Worm (Caenorhabditis elegans) whole organism, young adult: ENCODE results near the gene T01C1.4.
A peak's percentile ranks its signal among the peaks of the same experiment; 100 is the strongest.

Experiments used
- B0336.3 ChIP-seq: fragments of 200-800 bp; sonication (Bioruptor generic); IDR thresholded peaks from 2 replicates; pipeline ENCODE4 v1.3.6; 2022; ENCODE audit warnings: missing genetic modification characterization, missing compliant biosample characterization
- C06A6.2 ChIP-seq: fragments of 200-800 bp; sonication (Bioruptor generic); conservative IDR thresholded peaks from 2 replicates; pipeline ENCODE4 v1.3.6; 2022; ENCODE audit warnings: missing genetic modification characterization, missing compliant biosample characterization
- D2030.7 ChIP-seq: fragments of 200-800 bp; sonication (Bioruptor generic); IDR thresholded peaks from 2 replicates; pipeline ENCODE4 v1.3.6; 2022; ENCODE audit warnings: missing genetic modification reagents, missing genetic modification characterization, missing compliant biosample characterization
- F39B2.1 ChIP-seq: fragments of 200-800 bp; sonication (Bioruptor generic); IDR thresholded peaks from 2 replicates; pipeline ENCODE4 v1.3.6; 2022; ENCODE audit warnings: missing genetic modification reagents, missing genetic modification characterization, missing compliant biosample characterization
- K12H6.12 ChIP-seq: fragments of 200-800 bp; sonication (Bioruptor generic); optimal IDR thresholded peaks from 2 replicates; lab custom pipeline; 2018; ENCODE audit warnings: mild to moderate bottlenecking, missing genetic modification characterization, missing compliant biosample characterization
- Y53F4B.3 ChIP-seq: fragments of 200-800 bp; sonication (Bioruptor generic); IDR thresholded peaks from 2 replicates; pipeline ENCODE4 v1.3.6; 2022; ENCODE audit warnings: missing genetic modification reagents, missing genetic modification characterization, missing compliant biosample characterization
- Y67H2A.10 ChIP-seq: fragments of 200-800 bp; sonication (Bioruptor generic); conservative IDR thresholded peaks from 2 replicates; pipeline ENCODE4 v1.3.6; 2022; ENCODE audit warnings: missing genetic modification reagents, missing genetic modification characterization, missing compliant biosample characterization
- ZK185.1 ChIP-seq: sonication (generic microtip); optimal IDR thresholded peaks from 2 replicates; lab custom pipeline; 2016; ENCODE audit warnings: mild to moderate bottlenecking, missing genetic modification characterization, missing compliant biosample characterization; ENCODE audit not compliant: poor library complexity, severe bottlenecking
- attf-5 ChIP-seq: fragments of 200-800 bp; sonication (Bioruptor generic); optimal IDR thresholded peaks from 2 replicates; lab custom pipeline; 2018; ENCODE audit warnings: mild to moderate bottlenecking, missing genetic modification characterization, missing compliant biosample characterization
- attf-6 ChIP-seq: fragments of 200-800 bp; sonication (Bioruptor generic); IDR thresholded peaks from 2 replicates; pipeline ENCODE4 v1.3.6; 2022; ENCODE audit warnings: missing genetic modification reagents, missing genetic modification characterization, missing compliant biosample characterization
- bed-1 ChIP-seq: fragments of 200-800 bp; sonication (Bioruptor generic); IDR thresholded peaks from 2 replicates; pipeline ENCODE4 v1.3.6; 2022; ENCODE audit warnings: missing genetic modification reagents, missing genetic modification characterization, missing compliant biosample characterization
- bed-2 ChIP-seq: fragments of 200-800 bp; sonication (Bioruptor generic); IDR thresholded peaks from 2 replicates; pipeline ENCODE4 v1.3.6; 2022; ENCODE audit warnings: missing genetic modification reagents, missing genetic modification characterization, missing compliant biosample characterization
- cebp-1 ChIP-seq, 2 experiments: fragments of 200-800 bp in 1 of 2; sonication (Bioruptor generic) in 1 of 2; sonication (generic microtip) in 1 of 2; IDR thresholded peaks in 1 of 2; optimal IDR thresholded peaks in 1 of 2; 2 replicates each; pipeline versions ENCODE4 v1.3.6 to Lab custom; 2017 to 2022; ENCODE audit warnings: missing compliant biosample characterization in 2 of 2, missing genetic modification characterization in 2 of 2, mild to moderate bottlenecking in 1 of 2, missing genetic modification reagents in 1 of 2, moderate library complexity in 1 of 2
- ceh-27 ChIP-seq: fragments of 200-800 bp; sonication (Bioruptor generic); optimal IDR thresholded peaks from 2 replicates; lab custom pipeline; 2018; ENCODE audit warnings: mild to moderate bottlenecking, missing genetic modification characterization, moderate library complexity, missing compliant biosample characterization
- ceh-79 ChIP-seq: sonication (generic microtip); optimal IDR thresholded peaks from 2 replicates; lab custom pipeline; 2017; ENCODE audit warnings: mild to moderate bottlenecking, missing genetic modification characterization, missing compliant biosample characterization
- die-1 ChIP-seq: sonication (generic microtip); optimal IDR thresholded peaks from 2 replicates; lab custom pipeline; 2016; ENCODE audit warnings: missing genotype, mild to moderate bottlenecking, missing genetic modification characterization, missing compliant biosample characterization
- dpff-1 ChIP-seq: sonication (generic microtip); optimal IDR thresholded peaks from 2 replicates; lab custom pipeline; 2017; ENCODE audit warnings: mild to moderate bottlenecking, missing genetic modification characterization, missing compliant biosample characterization
- dpl-1 ChIP-seq: fragments of 150-350 bp; optimal IDR thresholded peaks from 2 replicates; lab custom pipeline; 2014; ENCODE audit warnings: missing biosample characterization, missing genetic modification reagents, missing genetic modification characterization
- efl-1 ChIP-seq: fragments of 150-350 bp; optimal IDR thresholded peaks from 2 replicates; lab custom pipeline; 2014; ENCODE audit warnings: missing biosample characterization, missing genetic modification reagents, missing genetic modification characterization
- egl-18 ChIP-seq: fragments of 200-800 bp; sonication (Bioruptor generic); IDR thresholded peaks from 2 replicates; pipeline ENCODE4 v1.3.6; 2022; ENCODE audit warnings: missing genetic modification reagents, missing genetic modification characterization, missing compliant biosample characterization
- fkh-3 ChIP-seq: sonication (generic microtip); optimal IDR thresholded peaks from 2 replicates; lab custom pipeline; 2016; ENCODE audit warnings: mild to moderate bottlenecking, missing genetic modification characterization, missing compliant biosample characterization
- gei-17 ChIP-seq: fragments of 200-800 bp; sonication (Bioruptor generic); optimal IDR thresholded peaks from 2 replicates; lab custom pipeline; 2018; ENCODE audit warnings: mild to moderate bottlenecking, missing genetic modification characterization, missing compliant biosample characterization
- him-1 ChIP-seq: sonication (generic microtip); optimal IDR thresholded peaks from 2 replicates; lab custom pipeline; 2016; ENCODE audit warnings: missing genotype, missing genetic modification reagents, missing genetic modification characterization, missing compliant biosample characterization
- lin-35 ChIP-seq, 3 experiments: fragments of 150-350 bp in 2 of 3; sonication (generic microtip) in 1 of 3; optimal IDR thresholded peaks; 2 replicates each; lab custom pipeline; 2014 to 2018; ENCODE audit warnings: missing biosample characterization in 3 of 3, missing genetic modification characterization in 3 of 3, missing genetic modification reagents in 3 of 3
- lin-54 ChIP-seq: fragments of 200-800 bp; sonication (Bioruptor generic); optimal IDR thresholded peaks from 2 replicates; lab custom pipeline; 2018; ENCODE audit warnings: mild to moderate bottlenecking, missing genetic modification characterization, missing compliant biosample characterization
- lsl-1 ChIP-seq: fragments of 200-800 bp; sonication (Bioruptor generic); optimal IDR thresholded peaks from 2 replicates; lab custom pipeline; 2018; ENCODE audit warnings: mild to moderate bottlenecking, missing genetic modification characterization, moderate library complexity, missing compliant biosample characterization
- mcd-1 ChIP-seq: fragments of 200-800 bp; sonication (Bioruptor generic); IDR thresholded peaks from 2 replicates; pipeline ENCODE4 v1.3.6; 2022; ENCODE audit warnings: missing genetic modification reagents, missing genetic modification characterization, missing compliant biosample characterization
- mel-28 ChIP-seq: sonication (generic microtip); optimal IDR thresholded peaks from 2 replicates; lab custom pipeline; 2016; ENCODE audit warnings: borderline replicate concordance, mild to moderate bottlenecking, missing genetic modification characterization, missing compliant biosample characterization
- nfyb-1 ChIP-seq: fragments of 200-800 bp; sonication (Bioruptor generic); IDR thresholded peaks from 2 replicates; pipeline ENCODE4 v1.3.6; 2022; ENCODE audit warnings: missing genetic modification reagents, missing genetic modification characterization, missing compliant biosample characterization
- nhr-80 ChIP-seq: sonication (generic microtip); optimal IDR thresholded peaks from 2 replicates; lab custom pipeline; 2016; ENCODE audit warnings: missing genetic modification characterization, missing compliant biosample characterization
- nhr-90 ChIP-seq: sonication (generic microtip); optimal IDR thresholded peaks from 2 replicates; lab custom pipeline; 2016; ENCODE audit warnings: missing genotype, mild to moderate bottlenecking, missing genetic modification characterization, missing compliant biosample characterization
- snpc-3.4 ChIP-seq: sonication (generic microtip); optimal IDR thresholded peaks from 2 replicates; lab custom pipeline; 2017; ENCODE audit warnings: missing genetic modification characterization, mild to moderate bottlenecking, missing compliant biosample characterization, antibody characterized with exemption, moderate library complexity, missing genotype, missing genetic modification reagents
- tbp1 ChIP-seq: fragments of 200-800 bp; sonication (Bioruptor generic); optimal IDR thresholded peaks from 2 replicates; lab custom pipeline; 2018; ENCODE audit warnings: mild to moderate bottlenecking, missing genetic modification characterization, missing compliant biosample characterization
- tbx-9 ChIP-seq: sonication (generic microtip); optimal IDR thresholded peaks from 2 replicates; lab custom pipeline; 2016; ENCODE audit warnings: borderline replicate concordance, missing genetic modification characterization, inconsistent platforms, missing compliant biosample characterization
- tlf-1 ChIP-seq: fragments of 200-800 bp; sonication (Bioruptor generic); optimal IDR thresholded peaks from 2 replicates; lab custom pipeline; 2018; ENCODE audit warnings: mild to moderate bottlenecking, missing genetic modification characterization, missing compliant biosample characterization
- unc-62 ChIP-seq: fragments of 150-350 bp; optimal IDR thresholded peaks from 2 replicates; lab custom pipeline; 2014; ENCODE audit warnings: missing biosample characterization, missing genetic modification reagents, missing genetic modification characterization
- xnd-1 ChIP-seq: sonication (generic microtip); optimal IDR thresholded peaks from 2 replicates; lab custom pipeline; 2016; ENCODE audit warnings: missing genotype, missing genetic modification reagents, missing genetic modification characterization, missing compliant biosample characterization
- zfh-2 ChIP-seq: fragments of 200-800 bp; sonication (Bioruptor generic); conservative IDR thresholded peaks from 2 replicates; pipeline ENCODE4 v1.3.6; 2022; ENCODE audit warnings: missing genetic modification reagents, missing genetic modification characterization, missing compliant biosample characterization
- zim-3 ChIP-seq: sonication (generic microtip); optimal IDR thresholded peaks from 2 replicates; lab custom pipeline; 2017; ENCODE audit warnings: mild to moderate bottlenecking, missing genetic modification characterization, moderate library complexity, missing compliant biosample characterization
- ztf-26 ChIP-seq: sonication (generic microtip); optimal IDR thresholded peaks from 2 replicates; lab custom pipeline; 2017; ENCODE audit warnings: missing genetic modification characterization, missing compliant biosample characterization

The T01C1.4 gene

ce11 chrX:10727696-10728095 is 10.8 kb upstream of the T01C1.4 start:
- TF ChIP-seq tbp1 (GFP tag; lab: Kevin White, UChicago) = no peak
- no peak for TF ChIP-seq efl-1 (GFP tag; lab: Kevin White, UChicago)
- no peak for TF ChIP-seq ceh-27 (GFP tag; lab: Kevin White, UChicago)
- TF ChIP-seq tbx-9 (tag; lab: Kevin White, UChicago) = no peak
- no peak for TF ChIP-seq fkh-3
- no peak for TF ChIP-seq tlf-1 (GFP tag; lab: Kevin White, UChicago)
- TF ChIP-seq mcd-1 (GFP tag; lab: Robert Waterston, UW) = no peak
- TF ChIP-seq F39B2.1 = no peak
- TF ChIP-seq zfh-2 (GFP tag; lab: Robert Waterston, UW) = no peak
- no peak for TF ChIP-seq B0336.3 (GFP tag; lab: Robert Waterston, UW)
- TF ChIP-seq ztf-26 (tag; lab: Kevin White, UChicago) = no peak

ce11 chrX:10721954-10722353 is 5.0 kb upstream of the T01C1.4 start, which contains the start of gene mbr-1:
mbr-1 (minus strand) TSS chrX:10722054.
- TF ChIP-seq C06A6.2 (GFP tag; lab: Robert Waterston, UW) (no peak), unc-62 (no peak), snpc-3.4 (no peak), attf-6 (no peak)

- TF ChIP-seq die-1 (tag; lab: Kevin White, UChicago) (no peak), K12H6.12 (no peak), F39B2.1 (no peak), dpff-1 (tag; lab: Kevin White, UChicago) (no peak)
These were observed 5.2 kb downstream of the T01C1.4 start, which contains the start of gene rhgf-1 for ce11 chrX:10711769-10712168. rhgf-1 (minus strand) TSS chrX:10711869.

ce11 chrX:10704329-10704728 is 12.6 kb downstream of the T01C1.4 start:
- TF ChIP-seq egl-18 (no peak), fkh-3 (no peak), mcd-1 (GFP tag; lab: Robert Waterston, UW) (no peak), zim-3 (tag; lab: Kevin White, UChicago) (no peak), die-1 (tag; lab: Kevin White, UChicago) (no peak), D2030.7 (GFP tag; lab: Robert Waterston, UW) (no peak), zfh-2 (GFP tag; lab: Robert Waterston, UW) (no peak), lin-54 (no peak), dpl-1 (GFP tag; lab: Kevin White, UChicago) (no peak), ceh-79 (tag; lab: Kevin White, UChicago) (no peak), Y67H2A.10 (GFP tag; lab: Robert Waterston, UW) (no peak), gei-17 (GFP tag; lab: Kevin White, UChicago) (no peak), lin-35 (GFP tag; optimal IDR thresholded peaks at IDR 0.05; lab: Kevin White, UChicago) (no peak), nhr-90 (no peak)

ce11 chrX:10694933-10695332 is 22.0 kb downstream of the T01C1.4 start, which contains the start of gene plpp-1.3:
plpp-1.3 (plus strand) TSS chrX:10695312.
- no peak for TF ChIP-seq attf-5 (GFP tag; lab: Kevin White, UChicago)
- peak; percentile 34 for TF ChIP-seq nhr-80 (tag; lab: Kevin White, UChicago)
- TF ChIP-seq mcd-1 (GFP tag; lab: Robert Waterston, UW) = peak; percentile 45; the same call in 1 of the 2 replicates

- no peak for TF ChIP-seq Y53F4B.3 (GFP tag; lab: Robert Waterston, UW)
- no peak for TF ChIP-seq bed-2
- no peak for TF ChIP-seq ZK185.1 (tag; lab: Kevin White, UChicago)
- TF ChIP-seq xnd-1 (tag; lab: Kevin White, UChicago) = no peak
- TF ChIP-seq nhr-80 (tag; lab: Kevin White, UChicago) = peak; percentile 46
- no peak for TF ChIP-seq K12H6.12
- TF ChIP-seq bed-1 (GFP tag; lab: Robert Waterston, UW) = no peak
- no peak for TF ChIP-seq mel-28
- no peak for TF ChIP-seq snpc-3.4
- TF ChIP-seq lsl-1 (GFP tag; lab: Kevin White, UChicago) = no peak
- TF ChIP-seq cebp-1 (GFP tag; IDR thresholded peaks at IDR 0.05; lab: Robert Waterston, UW) = no peak
- TF ChIP-seq cebp-1 (tag; optimal IDR thresholded peaks at IDR 0.05; lab: Kevin White, UChicago) = peak; percentile 11
- TF ChIP-seq him-1 (tag; lab: Kevin White, UChicago) = no peak
- TF ChIP-seq nfyb-1 (GFP tag; lab: Robert Waterston, UW) = no peak
These were observed 22.7 kb downstream of the T01C1.4 start for ce11 chrX:10694248-10694647.
